Worm (Caenorhabditis elegans): ENCODE data around the gene hmg-12.

Gene hmg-12

DNA sequence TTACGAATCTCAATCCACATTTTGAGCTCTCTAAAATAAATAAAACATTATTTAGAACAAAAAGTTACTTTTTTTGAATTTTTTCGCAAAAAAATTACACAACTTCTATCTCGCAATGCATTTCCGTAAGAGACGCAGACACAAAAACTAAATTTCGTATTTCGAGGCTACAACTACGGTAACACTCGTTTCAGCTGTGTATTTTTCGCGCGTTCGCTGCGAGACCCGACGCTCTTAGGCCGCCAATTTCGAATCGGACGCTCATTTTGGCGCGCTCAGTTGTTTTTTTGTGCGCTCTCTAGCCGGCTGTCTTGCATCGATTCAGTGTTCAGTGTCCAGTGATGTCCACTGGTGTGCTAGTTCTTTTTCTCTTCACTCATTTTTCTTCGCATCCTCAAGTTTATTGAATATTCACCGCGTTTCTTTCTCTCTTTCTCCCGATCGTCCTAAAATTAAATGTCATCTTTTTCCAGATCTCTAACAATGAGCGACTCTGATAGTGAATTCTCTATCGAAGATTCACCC is 41.6 kb upstream of the hmg-12 start, which contains the start of the genes npp-3 and top-2 (continued):
- TF ChIP-seq nhr-102 (tag; optimal IDR thresholded peaks at IDR 0.05): peak; percentile 86
- peak; percentile 79; the same call in 1 of the 2 replicates for TF ChIP-seq tra-1 (GFP tag; IDR thresholded peaks at IDR 0.05)
- peak; percentile 93 for TF ChIP-seq arid-1 (GFP tag; conservative IDR thresholded peaks at IDR 0.05)
- TF ChIP-seq lin-39 (tag; optimal IDR thresholded peaks at IDR 0.05): no peak
- TF ChIP-seq cey-2 (tag; optimal IDR thresholded peaks at IDR 0.05; ENCODE audit: borderline replicate concordance, insufficient read depth): no peak
- TF ChIP-seq spr-1 (tag; optimal IDR thresholded peaks at IDR 0.05): peak; percentile 83
- peak; percentile 95 for TF ChIP-seq unc-130 (GFP tag; optimal IDR thresholded peaks at IDR 0.05)
- no peak for TF ChIP-seq daf-19 (GFP tag; conservative IDR thresholded peaks at IDR 0.05)
- peak; percentile 79 for TF ChIP-seq dmd-6 (GFP tag; IDR thresholded peaks at IDR 0.05)
- TF ChIP-seq ztf-7 (tag; optimal IDR thresholded peaks at IDR 0.05): no peak
- no peak for TF ChIP-seq mxl-2 (GFP tag; conservative IDR thresholded peaks at IDR 0.05)
- TF ChIP-seq ceh-28 (tag; optimal IDR thresholded peaks at IDR 0.05): no peak
- TF ChIP-seq nhr-76 (tag; optimal IDR thresholded peaks at IDR 0.05): no peak
- peak; percentile 93 for TF ChIP-seq aha-1 (tag)
- no peak for TF ChIP-seq unc-39 (tag; optimal IDR thresholded peaks at IDR 0.05)
- TF ChIP-seq zfp-2 (tag; optimal IDR thresholded peaks at IDR 0.05): peak; percentile 81
- no peak for TF ChIP-seq nhr-111 (GFP tag; optimal IDR thresholded peaks at IDR 0.05)
- TF ChIP-seq daf-8 (GFP tag; IDR thresholded peaks at IDR 0.05): no peak
- peak; percentile 93 for TF ChIP-seq lin-13 (GFP tag; optimal IDR thresholded peaks at IDR 0.05)
- TF ChIP-seq zag-1 (tag; optimal IDR thresholded peaks at IDR 0.05): no peak
- TF ChIP-seq F26F4.8 (GFP tag; conservative IDR thresholded peaks at IDR 0.05): no peak
- TF ChIP-seq egl-43 (GFP tag; IDR thresholded peaks at IDR 0.05): 0 out of 2 replicates have a peak, but pooled peaks have one; percentile 52
- TF ChIP-seq pha-4 (GFP tag; IDR thresholded peaks at IDR 0.05): no peak; the same call in 1 of the 2 replicates
- peak; percentile 35 for TF ChIP-seq pha-4 (tag; optimal IDR thresholded peaks at IDR 0.05)
- TF ChIP-seq rbr-2 (tag; optimal IDR thresholded peaks at IDR 0.05): peak; percentile 95
- peak; percentile 87 for TF ChIP-seq nhr-25 (tag; optimal IDR thresholded peaks at IDR 0.05; ENCODE audit: borderline replicate concordance, insufficient read depth)
- peak; percentile 87 for TF ChIP-seq Y48G9A.11 (GFP tag; IDR thresholded peaks at IDR 0.05)
- peak; percentile 85 for TF ChIP-seq duxl-1 (tag; optimal IDR thresholded peaks at IDR 0.05; ENCODE audit: poor library complexity)
- TF ChIP-seq dmd-8 (GFP tag; IDR thresholded peaks at IDR 0.05): no peak
- TF ChIP-seq nhr-42 (GFP tag; IDR thresholded peaks at IDR 0.05): peak; percentile 74; the same call in 1 of the 2 replicates
- TF ChIP-seq nhr-6 (tag; optimal IDR thresholded peaks at IDR 0.05): peak; percentile 84
- peak; percentile 97 for TF ChIP-seq mep-1 (tag; optimal IDR thresholded peaks at IDR 0.05)
- TF ChIP-seq fkh-10 (GFP tag; optimal IDR thresholded peaks at IDR 0.05): peak; percentile 97
- no peak for TF ChIP-seq madf-5 (GFP tag; IDR thresholded peaks at IDR 0.05)

DNA sequence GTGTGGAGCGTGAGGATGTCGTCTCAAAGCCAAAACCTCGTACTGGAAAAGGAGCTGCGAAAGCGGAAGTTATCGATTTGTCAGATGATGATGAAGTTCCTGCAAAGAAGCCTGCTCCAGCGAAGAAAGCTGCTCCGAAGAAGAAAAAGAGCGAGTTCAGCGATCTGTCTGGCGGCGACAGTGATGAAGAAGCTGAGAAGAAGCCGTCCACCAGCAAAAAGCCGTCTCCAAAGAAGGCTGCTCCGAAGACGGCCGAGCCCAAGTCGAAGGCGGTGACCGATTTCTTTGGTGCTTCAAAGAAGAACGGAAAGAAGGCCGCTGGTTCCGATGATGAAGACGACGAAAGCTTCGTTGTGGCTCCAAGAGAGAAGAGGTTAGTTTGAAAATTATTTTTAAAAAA is 36.5 kb upstream of the hmg-12 start:
- TF ChIP-seq nhr-48 (tag; optimal IDR thresholded peaks at IDR 0.05): no peak
- no peak for TF ChIP-seq F37D6.2 (tag; optimal IDR thresholded peaks at IDR 0.05)
- no peak for TF ChIP-seq dpl-1 (GFP tag; optimal IDR thresholded peaks at IDR 0.05)
- TF ChIP-seq nhr-6 (tag; optimal IDR thresholded peaks at IDR 0.05): no peak
- TF ChIP-seq ZK337.2 (GFP tag; IDR thresholded peaks at IDR 0.05): no peak
- TF ChIP-seq gei-8 (GFP tag; optimal IDR thresholded peaks at IDR 0.05): no peak
- TF ChIP-seq nhr-28 (tag; optimal IDR thresholded peaks at IDR 0.05): no peak
- TF ChIP-seq fos-1 (tag; optimal IDR thresholded peaks at IDR 0.05): no peak
- TF ChIP-seq mxl-2 (GFP tag; conservative IDR thresholded peaks at IDR 0.05): no peak
- no peak for TF ChIP-seq ZK546.5 (tag; optimal IDR thresholded peaks at IDR 0.05)
- no peak for TF ChIP-seq hlh-11 (tag; optimal IDR thresholded peaks at IDR 0.05)
- TF ChIP-seq nhr-111 (GFP tag; optimal IDR thresholded peaks at IDR 0.05): no peak
- peak; percentile 88 for TF ChIP-seq aly-2 (tag; optimal IDR thresholded peaks at IDR 0.05)
- 0 out of 2 replicates have a peak, but pooled peaks have one; percentile 8 for TF ChIP-seq tra-1 (GFP tag; IDR thresholded peaks at IDR 0.05)
- no peak for TF ChIP-seq lin-13 (GFP tag; optimal IDR thresholded peaks at IDR 0.05)
- TF ChIP-seq Y105C5A.15 (GFP tag; IDR thresholded peaks at IDR 0.05): no peak
- TF ChIP-seq unc-39 (tag; optimal IDR thresholded peaks at IDR 0.05): no peak
- TF ChIP-seq zfp-3 (GFP tag; conservative IDR thresholded peaks at IDR 0.05): no peak
- no peak for TF ChIP-seq nhr-11 (tag; optimal IDR thresholded peaks at IDR 0.05)
- peak; percentile 80 for TF ChIP-seq set-16 (GFP tag; IDR thresholded peaks at IDR 0.05)
- no peak for TF ChIP-seq ceh-62 (tag; optimal IDR thresholded peaks at IDR 0.05)
- no peak for TF ChIP-seq mep-1 (tag; optimal IDR thresholded peaks at IDR 0.05)
- no peak for TF ChIP-seq egl-27 (tag; optimal IDR thresholded peaks at IDR 0.05)
- no peak for TF ChIP-seq lin-29 (GFP tag; IDR thresholded peaks at IDR 0.05)
- TF ChIP-seq spr-1 (tag; optimal IDR thresholded peaks at IDR 0.05): no peak

Measured in whole organism, L4 larva.